Worm (Caenorhabditis elegans): Measurements from ENCODE around the gene dct-12.

dct-12 gene

DNA sequence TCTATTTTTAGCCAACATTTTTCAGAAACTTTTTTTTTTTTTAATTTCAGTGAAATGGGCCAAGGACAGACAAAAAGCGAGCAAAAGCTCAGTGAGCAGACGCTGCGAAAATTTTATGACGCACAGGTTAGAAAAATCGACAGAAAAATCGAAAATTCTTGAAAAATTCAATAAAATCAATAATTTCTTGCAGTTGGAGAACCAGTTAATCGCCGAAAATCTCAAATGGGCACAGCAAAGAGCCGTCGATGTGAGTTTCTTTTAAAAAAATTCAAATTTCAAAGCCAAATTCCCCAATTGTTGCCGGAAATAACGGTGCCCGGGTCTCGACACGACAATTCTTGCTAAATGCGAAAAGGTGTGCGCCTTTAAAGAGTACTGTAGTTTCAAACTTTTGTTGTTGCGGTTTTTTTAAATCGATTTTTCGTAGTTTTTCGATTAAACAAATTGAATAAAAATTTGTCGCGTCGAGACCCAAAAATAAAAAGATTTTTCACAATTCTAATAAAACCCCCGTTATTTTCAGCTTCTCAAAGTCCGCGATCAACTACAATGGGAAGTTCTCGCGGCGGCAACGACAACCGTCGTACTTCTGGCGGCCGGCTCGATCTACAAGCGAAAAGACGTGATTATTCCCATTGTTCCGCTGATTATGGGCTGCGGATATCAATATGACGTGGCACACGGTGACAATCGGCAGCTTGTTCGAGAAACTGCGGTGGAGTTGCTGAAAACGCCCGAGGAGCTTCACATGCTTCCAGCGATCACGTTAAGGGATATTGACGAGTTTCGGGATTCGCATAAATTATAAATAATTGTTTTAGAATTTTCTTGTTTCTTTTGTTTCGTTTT lies 28.6 kb upstream of the dct-12 start, which contains the start of gene tag-280:
TSS of gene tag-280 (plus strand) at position 51 of the 852 bp plus-strand sequence.
- TF ChIP-seq sea-1 (GFP tag; conservative IDR thresholded peaks at IDR 0.05) = no peak
- TF ChIP-seq F13C5.2 (tag; optimal IDR thresholded peaks at IDR 0.05) = no peak
- TF ChIP-seq flt-1 (GFP tag; IDR thresholded peaks at IDR 0.05) = no peak
- TF ChIP-seq hnd-1 (tag; optimal IDR thresholded peaks at IDR 0.05) = no peak
- TF ChIP-seq tra-4 (tag; optimal IDR thresholded peaks at IDR 0.05) = no peak
- TF ChIP-seq B0310.2 (tag; optimal IDR thresholded peaks at IDR 0.05) = no peak
- TF ChIP-seq hmg-4 (GFP tag; optimal IDR thresholded peaks at IDR 0.05) = no peak
- TF ChIP-seq hmbx-1 (tag; optimal IDR thresholded peaks at IDR 0.05) = no peak
- TF ChIP-seq tbx-37 (GFP tag; conservative IDR thresholded peaks at IDR 0.05) = no peak
- TF ChIP-seq scrt-1 (GFP tag; IDR thresholded peaks at IDR 0.05) = no peak
- TF ChIP-seq tbx-11 (GFP tag; IDR thresholded peaks at IDR 0.05) = no peak
- no peak for TF ChIP-seq ceh-36 (tag; optimal IDR thresholded peaks at IDR 0.05)
- no peak for TF ChIP-seq ets-7 (tag; optimal IDR thresholded peaks at IDR 0.05)
- TF ChIP-seq aly-1 (tag; optimal IDR thresholded peaks at IDR 0.05) = no peak
- no peak for TF ChIP-seq pes-1 (GFP tag; IDR thresholded peaks at IDR 0.05)
- no peak for TF ChIP-seq ama-1 (optimal IDR thresholded peaks at IDR 0.05)
- TF ChIP-seq ceh-13 (GFP tag; optimal IDR thresholded peaks at IDR 0.05) = no peak

ce11 chrII:12459422-12459821 lies 27.2 kb upstream of the dct-12 start, which contains the start of gene tag-281:
Gene tag-281, plus strand, starts transcription at chrII:12459761.
- peak; percentile 54; the same call in 1 of the 2 replicates for TF ChIP-seq flt-1 (GFP tag; IDR thresholded peaks at IDR 0.05)
- TF ChIP-seq tra-4 (tag; optimal IDR thresholded peaks at IDR 0.05) = no peak
- TF ChIP-seq tbx-37 (GFP tag; conservative IDR thresholded peaks at IDR 0.05) = no peak

DNA sequence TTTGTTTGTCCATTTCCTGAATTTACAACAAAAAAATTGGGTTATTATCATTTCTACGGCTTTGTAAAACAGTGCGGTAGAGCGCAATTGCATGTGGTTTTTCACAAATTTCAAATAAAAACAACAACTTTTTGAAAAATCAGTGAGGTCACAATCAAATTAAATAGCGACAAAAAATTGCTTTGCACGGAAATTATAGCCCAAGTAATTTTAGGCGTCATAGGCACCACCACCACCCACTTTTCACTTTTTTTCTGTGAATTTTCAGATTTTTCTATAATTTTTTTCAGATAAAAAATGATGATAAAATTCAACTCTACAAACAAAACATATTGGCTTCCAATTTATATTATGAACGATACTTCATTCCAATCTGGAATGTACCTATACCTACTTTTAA lies 25.0 kb upstream of the dct-12 start, which contains the start of gene sre-38:
TSS of gene sre-38 (plus strand) at position 301 of the 400 bp plus-strand sequence.
- TF ChIP-seq tbx-37 (GFP tag; conservative IDR thresholded peaks at IDR 0.05) (no peak), hmbx-1 (tag; optimal IDR thresholded peaks at IDR 0.05) (no peak), pes-1 (GFP tag; IDR thresholded peaks at IDR 0.05) (no peak), ceh-13 (GFP tag; optimal IDR thresholded peaks at IDR 0.05) (no peak)

- TF ChIP-seq tra-4 (tag; optimal IDR thresholded peaks at IDR 0.05) (no peak), scrt-1 (GFP tag; IDR thresholded peaks at IDR 0.05) (no peak), aly-1 (tag; optimal IDR thresholded peaks at IDR 0.05) (no peak), ceh-13 (GFP tag; optimal IDR thresholded peaks at IDR 0.05) (no peak), flt-1 (GFP tag; IDR thresholded peaks at IDR 0.05) (no peak), hmg-4 (GFP tag; optimal IDR thresholded peaks at IDR 0.05) (no peak), B0310.2 (tag; optimal IDR thresholded peaks at IDR 0.05) (no peak), sea-1 (GFP tag; conservative IDR thresholded peaks at IDR 0.05) (no peak), ceh-36 (tag; optimal IDR thresholded peaks at IDR 0.05) (no peak), hmbx-1 (tag; optimal IDR thresholded peaks at IDR 0.05) (no peak), F13C5.2 (tag; optimal IDR thresholded peaks at IDR 0.05) (no peak), tbx-37 (GFP tag; conservative IDR thresholded peaks at IDR 0.05) (no peak), hnd-1 (tag; optimal IDR thresholded peaks at IDR 0.05) (no peak), pes-1 (GFP tag; IDR thresholded peaks at IDR 0.05) (no peak), ama-1 (optimal IDR thresholded peaks at IDR 0.05) (no peak), ets-7 (tag; optimal IDR thresholded peaks at IDR 0.05) (no peak), tbx-11 (GFP tag; IDR thresholded peaks at IDR 0.05) (no peak)
Observed at ce11 chrII:12456633-12457032, 24.4 kb upstream of the dct-12 start, which contains the start of gene sre-32. Gene sre-32, minus strand, starts transcription at chrII:12456733.

DNA sequence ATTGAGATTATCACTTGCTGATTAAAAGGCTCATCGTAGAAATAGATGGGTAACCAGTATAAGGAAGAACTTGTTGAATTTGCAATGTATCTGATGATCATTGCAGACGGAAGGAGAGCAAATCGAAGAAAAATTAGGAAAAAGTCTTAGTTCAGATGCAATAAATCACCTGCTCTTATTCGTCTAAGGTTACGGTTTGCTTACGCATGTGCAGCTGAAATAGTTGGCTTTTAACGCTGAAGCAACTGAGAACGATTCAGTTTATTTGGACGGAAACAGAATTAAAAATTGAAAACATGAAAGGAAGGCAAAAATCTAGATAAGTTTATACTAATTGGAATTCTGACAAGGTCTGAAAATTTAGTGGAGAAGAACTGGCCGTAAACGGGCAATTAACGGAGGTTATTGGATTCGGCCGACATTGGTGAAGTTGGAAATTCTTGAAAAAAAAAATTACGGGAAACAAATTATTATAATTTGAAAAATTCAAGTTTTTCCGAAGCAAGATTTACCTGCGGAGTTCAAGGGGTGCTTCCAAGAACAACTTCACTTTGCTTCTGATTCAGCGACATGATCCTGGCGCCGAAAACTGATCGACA lies 20.6 kb upstream of the dct-12 start, which contains the start of the genes sre-35 and sre-33:
TSS of gene sre-35 (minus strand) at position 101 of the 599 bp plus-strand sequence.
TSS of gene sre-33 (plus strand) at position 549 of the 599 bp plus-strand sequence.
- TF ChIP-seq flt-1 (GFP tag; IDR thresholded peaks at IDR 0.05) (no peak), tbx-37 (GFP tag; conservative IDR thresholded peaks at IDR 0.05) (no peak), tra-4 (tag; optimal IDR thresholded peaks at IDR 0.05) (no peak), hmbx-1 (tag; optimal IDR thresholded peaks at IDR 0.05) (no peak), ceh-36 (tag; optimal IDR thresholded peaks at IDR 0.05) (no peak), hnd-1 (tag; optimal IDR thresholded peaks at IDR 0.05) (no peak), B0310.2 (tag; optimal IDR thresholded peaks at IDR 0.05) (no peak), tbx-11 (GFP tag; IDR thresholded peaks at IDR 0.05) (no peak), ets-7 (tag; optimal IDR thresholded peaks at IDR 0.05) (no peak), scrt-1 (GFP tag; IDR thresholded peaks at IDR 0.05) (no peak), ama-1 (optimal IDR thresholded peaks at IDR 0.05) (no peak), ceh-13 (GFP tag; optimal IDR thresholded peaks at IDR 0.05) (no peak), sea-1 (GFP tag; conservative IDR thresholded peaks at IDR 0.05) (no peak), pes-1 (GFP tag; IDR thresholded peaks at IDR 0.05) (no peak), aly-1 (tag; optimal IDR thresholded peaks at IDR 0.05) (no peak), F13C5.2 (tag; optimal IDR thresholded peaks at IDR 0.05) (no peak), hmg-4 (GFP tag; optimal IDR thresholded peaks at IDR 0.05) (no peak)

- no peak for TF ChIP-seq aly-1 (tag; optimal IDR thresholded peaks at IDR 0.05)
- TF ChIP-seq flt-1 (GFP tag; IDR thresholded peaks at IDR 0.05) = no peak
- TF ChIP-seq B0310.2 (tag; optimal IDR thresholded peaks at IDR 0.05) = no peak
- TF ChIP-seq scrt-1 (GFP tag; IDR thresholded peaks at IDR 0.05) = no peak
- TF ChIP-seq ceh-36 (tag; optimal IDR thresholded peaks at IDR 0.05) = no peak
- TF ChIP-seq sea-1 (GFP tag; conservative IDR thresholded peaks at IDR 0.05) = no peak
- TF ChIP-seq ets-7 (tag; optimal IDR thresholded peaks at IDR 0.05) = no peak
- TF ChIP-seq tbx-11 (GFP tag; IDR thresholded peaks at IDR 0.05) = no peak
- TF ChIP-seq tra-4 (tag; optimal IDR thresholded peaks at IDR 0.05) = no peak
- TF ChIP-seq pes-1 (GFP tag; IDR thresholded peaks at IDR 0.05) = no peak
- TF ChIP-seq ceh-13 (GFP tag; optimal IDR thresholded peaks at IDR 0.05) = no peak
- no peak for TF ChIP-seq hmbx-1 (tag; optimal IDR thresholded peaks at IDR 0.05)
- TF ChIP-seq hnd-1 (tag; optimal IDR thresholded peaks at IDR 0.05) = no peak
- no peak for TF ChIP-seq hmg-4 (GFP tag; optimal IDR thresholded peaks at IDR 0.05)
- TF ChIP-seq F13C5.2 (tag; optimal IDR thresholded peaks at IDR 0.05) = no peak
- no peak for TF ChIP-seq tbx-37 (GFP tag; conservative IDR thresholded peaks at IDR 0.05)
Observed at ce11 chrII:12449849-12450248, 17.6 kb upstream of the dct-12 start, which contains the start of gene sre-34. Gene sre-34, plus strand, starts transcription at chrII:12450149.
